Worm (Caenorhabditis elegans) whole organism, late embryonic: Measurements from ENCODE around the gene srb-12.

Experiments
- ama-1 ChIP-seq: fragments of 150-350 bp; optimal IDR thresholded peaks from 2 replicates; lab custom pipeline; 2014
- ceh-45 ChIP-seq: fragments of 200-800 bp; sonication (Bioruptor generic); IDR thresholded peaks from 2 replicates; pipeline ENCODE4 v1.3.6; 2022; ENCODE audit warnings: missing genetic modification reagents, missing genetic modification characterization, missing compliant biosample characterization
- npax-4 ChIP-seq: sonication (generic microtip); optimal IDR thresholded peaks from 2 replicates; lab custom pipeline; 2016; ENCODE audit warnings: missing genetic modification characterization, missing compliant biosample characterization
- pax-1 ChIP-seq: fragments of 150-350 bp; optimal IDR thresholded peaks from 2 replicates; lab custom pipeline; 2014; ENCODE audit warnings: missing biosample characterization, missing genetic modification characterization
- pha-4 ChIP-seq: fragments of 150-350 bp; optimal IDR thresholded peaks from 2 replicates; lab custom pipeline; 2018; ENCODE audit warnings: missing biosample characterization, missing genetic modification reagents, missing genetic modification characterization
- unc-55 ChIP-seq: sonication (generic microtip); optimal IDR thresholded peaks from 2 replicates; lab custom pipeline; 2017; ENCODE audit warnings: missing biosample characterization, missing genetic modification reagents, missing genetic modification characterization
- unc-86 ChIP-seq: sonication (generic microtip); optimal IDR thresholded peaks from 2 replicates; lab custom pipeline; 2016; ENCODE audit warnings: missing genetic modification characterization, missing compliant biosample characterization

DNA sequence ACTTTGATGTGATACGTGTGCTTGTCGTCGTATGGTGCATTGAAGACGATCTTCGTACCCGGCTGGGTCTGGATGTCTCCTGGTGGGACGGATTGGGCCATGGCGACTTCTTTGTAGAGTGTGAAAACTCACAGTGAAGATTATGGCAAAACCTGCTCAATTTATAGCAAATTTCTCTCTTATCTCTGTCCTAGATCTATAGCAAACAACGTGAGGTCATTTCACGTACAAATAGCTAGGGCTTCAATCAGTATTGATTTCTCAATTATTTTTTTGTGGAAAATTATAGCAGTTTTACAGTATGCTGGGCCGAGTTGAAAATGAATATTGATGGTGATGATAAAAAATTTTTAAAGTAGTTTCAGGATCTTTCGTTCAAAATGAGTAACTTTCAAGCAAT lies 2.5 kb upstream of the srb-12 start, which contains the start of gene msp-45:
- TF ChIP-seq unc-55 (GFP tag; lab: Kevin White, UChicago) (no peak), pha-4 (tag; lab: Kevin White, UChicago) (no peak), npax-4 (tag; lab: Kevin White, UChicago) (no peak), ceh-45 (GFP tag; lab: Robert Waterston, UW) (no peak), unc-86 (tag; lab: Kevin White, UChicago) (no peak), pax-1 (no peak), ama-1 (lab: Kevin White, UChicago) (no peak)
